Worm (Caenorhabditis elegans): ENCODE results near the gene Y73B6BL.27.

Gene Y73B6BL.27

DNA sequence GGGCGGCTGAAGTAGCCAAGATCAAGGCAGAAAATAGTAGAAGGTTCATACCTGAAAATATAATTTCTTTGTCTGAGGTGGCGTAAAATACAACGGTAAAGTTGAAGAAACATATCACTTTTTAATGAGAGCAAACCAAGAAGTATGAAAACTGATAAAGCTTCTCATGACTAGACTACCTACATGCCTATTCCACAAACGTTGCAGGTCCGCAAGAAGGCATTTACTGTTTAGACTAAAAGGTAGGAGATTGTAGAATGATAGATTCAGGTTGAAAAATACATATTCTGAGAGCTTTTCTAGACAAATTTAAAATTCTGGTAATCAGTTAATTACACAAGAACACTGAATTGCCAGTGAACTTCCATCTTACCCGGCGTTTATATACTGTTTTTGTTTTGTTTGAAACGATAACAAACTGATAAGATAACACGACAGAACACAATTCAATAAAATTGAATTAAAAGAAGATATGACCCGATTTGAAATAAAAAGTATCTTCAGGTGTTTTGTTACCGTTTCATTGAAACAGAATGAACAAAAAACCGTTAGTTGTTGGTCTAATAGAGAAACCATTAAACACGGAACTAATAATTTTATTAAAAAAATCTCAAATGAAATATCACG lies 46.8 kb downstream of the Y73B6BL.27 start, which contains the start of gene acp-6:
Gene acp-6, minus strand, starts transcription at position 51 of the 627 bp plus-strand sequence.
- TF ChIP-seq cnd-1 (tag; optimal IDR thresholded peaks at IDR 0.05) = no peak
- no peak for TF ChIP-seq sem-2 (GFP tag; optimal IDR thresholded peaks at IDR 0.05)
- no peak for TF ChIP-seq flh-1 (GFP tag; optimal IDR thresholded peaks at IDR 0.05)
- no peak for TF ChIP-seq drap-1 (GFP tag; optimal IDR thresholded peaks at IDR 0.05)
- TF ChIP-seq mab-5 (tag; optimal IDR thresholded peaks at IDR 0.05) = no peak
- no peak for TF ChIP-seq bed-3 (GFP tag; optimal IDR thresholded peaks at IDR 0.05)
- TF ChIP-seq ceh-39 (tag; optimal IDR thresholded peaks at IDR 0.05) = no peak
- TF ChIP-seq snpc-4 (tag; optimal IDR thresholded peaks at IDR 0.05) = no peak
- TF ChIP-seq nhr-28 (tag; optimal IDR thresholded peaks at IDR 0.05) = no peak
- no peak for TF ChIP-seq elt-3 (tag; optimal IDR thresholded peaks at IDR 0.05)
- no peak for TF ChIP-seq lin-13 (tag; optimal IDR thresholded peaks at IDR 0.05)
- TF ChIP-seq unc-39 (tag; optimal IDR thresholded peaks at IDR 0.05) = no peak
- no peak for TF ChIP-seq lsy-2 (tag; optimal IDR thresholded peaks at IDR 0.05)
- no peak for TF ChIP-seq nhr-2 (tag; optimal IDR thresholded peaks at IDR 0.05)
- TF ChIP-seq mep-1 (tag; optimal IDR thresholded peaks at IDR 0.05) = no peak
- no peak for TF ChIP-seq ham-2 (GFP tag; optimal IDR thresholded peaks at IDR 0.05)
- TF ChIP-seq unc-120 (tag; optimal IDR thresholded peaks at IDR 0.05; ENCODE audit: poor library complexity, severe bottlenecking) = no peak
- no peak for TF ChIP-seq nhr-237 (tag; optimal IDR thresholded peaks at IDR 0.05)
- TF ChIP-seq blmp-1 (tag; optimal IDR thresholded peaks at IDR 0.05) = no peak
- no peak for TF ChIP-seq ztf-11 (tag; optimal IDR thresholded peaks at IDR 0.05)

Measured in whole organism, mixed stage, embryonic.